Worm (Caenorhabditis elegans): ENCODE data around the gene ZK616.2.

Gene ZK616.2

DNA sequence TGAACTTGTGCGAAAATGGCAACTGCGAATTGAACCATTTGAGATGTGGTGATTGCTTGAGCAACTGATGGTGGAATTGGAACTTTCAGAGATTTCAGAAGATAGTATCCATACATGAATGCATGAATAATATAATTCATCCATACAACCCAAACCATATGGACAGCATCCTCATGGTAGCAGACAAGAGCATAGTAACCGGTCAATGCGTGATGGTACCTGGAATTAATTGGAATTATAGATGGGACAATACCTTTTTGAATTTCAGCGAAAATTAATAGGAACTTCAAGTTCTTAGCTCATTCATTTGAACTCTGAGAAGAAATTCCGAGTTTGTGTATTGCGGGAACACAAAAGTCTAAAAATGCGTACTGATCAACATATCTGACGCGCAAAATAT, 22.7 kb upstream of the ZK616.2 start (continued):
- TF ChIP-seq ekl-4 (GFP tag; IDR thresholded peaks at IDR 0.05) = no peak
- TF ChIP-seq ztf-3 (GFP tag; optimal IDR thresholded peaks at IDR 0.05) = no peak
- no peak for TF ChIP-seq nfya-1 (tag; optimal IDR thresholded peaks at IDR 0.05; ENCODE audit: borderline replicate concordance, insufficient read depth)
- TF ChIP-seq efl-1 (GFP tag; optimal IDR thresholded peaks at IDR 0.05) = no peak
- TF ChIP-seq F52B5.7 (tag; optimal IDR thresholded peaks at IDR 0.05) = peak; percentile 51
- TF ChIP-seq nhr-80 (tag; optimal IDR thresholded peaks at IDR 0.05) = no peak
- TF ChIP-seq fkh-3 (tag; optimal IDR thresholded peaks at IDR 0.05) = no peak
- TF ChIP-seq xnd-1 (tag; optimal IDR thresholded peaks at IDR 0.05) = no peak
- no peak for TF ChIP-seq lir-1 (GFP tag; conservative IDR thresholded peaks at IDR 0.05)
- TF ChIP-seq mel-28 (tag; optimal IDR thresholded peaks at IDR 0.05; ENCODE audit: borderline replicate concordance) = no peak
- TF ChIP-seq zim-3 (tag; optimal IDR thresholded peaks at IDR 0.05) = peak; percentile 35
- no peak for TF ChIP-seq madf-10 (tag; optimal IDR thresholded peaks at IDR 0.05)
- TF ChIP-seq pbrm-1 (GFP tag; IDR thresholded peaks at IDR 0.05) = no peak
- TF ChIP-seq F49E8.2 (tag; optimal IDR thresholded peaks at IDR 0.05; ENCODE audit: insufficient read depth) = no peak
- no peak for TF ChIP-seq egl-18 (GFP tag; IDR thresholded peaks at IDR 0.05)

DNA sequence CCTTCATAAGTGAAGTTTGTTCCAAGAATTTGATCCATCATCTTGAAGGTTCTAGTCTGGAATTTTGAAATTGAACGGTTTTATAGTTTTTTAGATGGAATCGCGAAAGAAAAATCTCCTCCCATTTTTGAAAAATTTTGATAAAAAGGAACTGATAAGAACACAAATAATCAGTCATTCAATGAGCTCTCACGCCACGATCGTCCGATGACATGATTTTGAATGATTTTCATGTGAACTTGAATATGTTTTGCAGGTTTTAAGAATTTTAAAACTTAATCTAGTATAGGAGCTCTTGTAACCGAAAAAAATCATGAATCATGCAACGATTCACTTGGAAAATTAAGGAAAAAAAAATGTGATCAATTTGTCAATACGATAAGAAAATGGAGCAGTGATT, 20.6 kb upstream of the ZK616.2 start, which contains the start of gene elo-5:
TSS of gene elo-5 (minus strand) at position 56 of the 400 bp plus-strand sequence.
- TF ChIP-seq nhr-80 (tag; optimal IDR thresholded peaks at IDR 0.05) (peak; percentile 77), repo-1 (tag; optimal IDR thresholded peaks at IDR 0.05) (no peak)

DNA sequence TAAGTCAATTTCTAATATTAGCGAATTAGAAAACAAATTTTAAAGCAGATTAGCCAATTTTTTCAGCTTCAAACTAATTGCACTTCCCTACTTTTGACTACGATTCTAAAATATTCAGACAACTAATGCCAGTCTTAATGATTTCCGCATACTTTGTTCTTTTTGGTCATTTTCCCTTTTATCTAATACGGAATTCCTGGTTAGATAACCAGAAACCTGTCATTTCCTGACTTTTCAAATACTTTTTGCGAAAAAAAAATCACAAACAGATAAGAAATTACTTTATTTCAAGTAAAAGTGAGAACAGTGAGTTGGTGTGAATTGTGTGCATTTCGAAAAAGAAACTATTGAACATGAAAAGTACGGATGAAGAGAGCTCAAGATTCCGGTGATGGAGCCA, 17.5 kb upstream of the ZK616.2 start:
- TF ChIP-seq ztf-22 (GFP tag; optimal IDR thresholded peaks at IDR 0.05) (no peak), nhr-80 (tag; optimal IDR thresholded peaks at IDR 0.05) (peak; percentile 67)

DNA sequence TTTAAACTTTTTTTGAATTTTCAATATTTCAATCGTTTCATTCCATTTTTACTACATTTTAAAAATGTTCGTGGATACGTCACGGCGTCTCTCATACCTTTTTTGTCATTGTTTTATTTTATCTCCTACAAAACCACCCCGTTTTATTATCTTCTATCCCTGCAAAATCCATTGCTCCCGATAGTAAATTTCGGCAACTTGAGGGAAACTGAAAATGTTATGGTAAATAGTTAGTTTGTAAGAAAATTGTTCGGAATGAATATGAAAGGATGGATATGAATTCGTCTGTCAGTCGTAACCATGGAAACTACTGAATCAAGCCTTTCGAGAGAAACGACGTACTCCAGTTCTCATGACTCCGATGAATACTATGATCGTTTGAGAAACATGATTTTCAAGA, 16.3 kb upstream of the ZK616.2 start, which contains the start of gene F41H10.2:
TSS of gene F41H10.2 (plus strand) at position 301 of the 400 bp plus-strand sequence.
- TF ChIP-seq tbp1 (GFP tag; optimal IDR thresholded peaks at IDR 0.05) (no peak), Y67H2A.10 (GFP tag; conservative IDR thresholded peaks at IDR 0.05) (no peak), ceh-40 (GFP tag; IDR thresholded peaks at IDR 0.05) (no peak), hlh-26 (GFP tag; conservative IDR thresholded peaks at IDR 0.05) (no peak), nhr-90 (tag; optimal IDR thresholded peaks at IDR 0.05) (no peak), K11D2.4 (GFP tag; IDR thresholded peaks at IDR 0.05) (no peak), madf-10 (tag; optimal IDR thresholded peaks at IDR 0.05) (no peak), atf-7 (tag; optimal IDR thresholded peaks at IDR 0.05) (no peak), zfh-2 (GFP tag; conservative IDR thresholded peaks at IDR 0.05) (no peak), C17E4.6 (GFP tag; IDR thresholded peaks at IDR 0.05) (no peak), let-526 (GFP tag; IDR thresholded peaks at IDR 0.05) (no peak)

ce11 chrIV:5382609-5383008, 15.0 kb upstream of the ZK616.2 start, which contains the start of gene F41H10.1:
F41H10.1 (plus strand) TSS chrIV:5382909.
- no peak for TF ChIP-seq B0336.3 (GFP tag; IDR thresholded peaks at IDR 0.05)
- no peak for TF ChIP-seq ceh-91 (GFP tag; IDR thresholded peaks at IDR 0.05)
- no peak for TF ChIP-seq ccch-3 (GFP tag; optimal IDR thresholded peaks at IDR 0.05)
- no peak for TF ChIP-seq mel-28 (tag; optimal IDR thresholded peaks at IDR 0.05; ENCODE audit: borderline replicate concordance)
- TF ChIP-seq nhr-120 (GFP tag; IDR thresholded peaks at IDR 0.05) = no peak
- TF ChIP-seq Y67H2A.10 (GFP tag; conservative IDR thresholded peaks at IDR 0.05) = no peak
- no peak for TF ChIP-seq nhr-27 (tag; optimal IDR thresholded peaks at IDR 0.05)
- no peak for TF ChIP-seq ztf-3 (GFP tag; optimal IDR thresholded peaks at IDR 0.05)
- no peak for TF ChIP-seq nhr-179 (tag; optimal IDR thresholded peaks at IDR 0.05)
- TF ChIP-seq gei-17 (GFP tag; optimal IDR thresholded peaks at IDR 0.05) = no peak
- TF ChIP-seq nhr-90 (tag; optimal IDR thresholded peaks at IDR 0.05) = no peak

Measured in whole organism, young adult.